Fruit fly (Drosophila melanogaster) whole organism: Measurements from ENCODE around the gene AdoR.

ENCODE experiments used
- CG8478 ChIP-seq: fragments of >200 bp; optimal IDR thresholded peaks from 2 replicates; lab custom pipeline; 2018; ENCODE audit warnings: inconsistent platforms
- Dll ChIP-seq: fragments of >200 bp; optimal IDR thresholded peaks from 2 replicates; lab custom pipeline; 2017
- EcR ChIP-seq, 2 experiments: fragments of >200 bp; optimal IDR thresholded peaks; 2 replicates each; lab custom pipeline; 2017; ENCODE audit warnings: missing biosample characterization in 2 of 2, missing genetic modification characterization in 2 of 2, missing genetic modification reagents in 2 of 2
- pan ChIP-seq: fragments of >200 bp; optimal IDR thresholded peaks from 2 replicates; lab custom pipeline; 2017
- psq ChIP-seq: fragments of >200 bp; optimal IDR thresholded peaks from 2 replicates; lab custom pipeline; 2017
- usp ChIP-seq: fragments of >200 bp; optimal IDR thresholded peaks from 2 replicates; lab custom pipeline; 2017; ENCODE audit warnings: missing biosample characterization, missing genetic modification characterization, mixed read lengths

Gene AdoR

dm6 chr3R:30149506-30149905 is at the start of gene AdoR:
TSS of gene AdoR (minus strand) at chr3R:30149606.
- TF ChIP-seq EcR (GFP tag; optimal IDR thresholded peaks at IDR 0.05; lab: Kevin White, UChicago) (no peak), Dll (lab: Kevin White, UChicago) (no peak), usp (GFP tag; lab: Kevin White, UChicago) (no peak), psq (lab: Kevin White, UChicago) (no peak), CG8478 (lab: Kevin White, UChicago) (no peak), pan (lab: Kevin White, UChicago) (no peak)

DNA sequence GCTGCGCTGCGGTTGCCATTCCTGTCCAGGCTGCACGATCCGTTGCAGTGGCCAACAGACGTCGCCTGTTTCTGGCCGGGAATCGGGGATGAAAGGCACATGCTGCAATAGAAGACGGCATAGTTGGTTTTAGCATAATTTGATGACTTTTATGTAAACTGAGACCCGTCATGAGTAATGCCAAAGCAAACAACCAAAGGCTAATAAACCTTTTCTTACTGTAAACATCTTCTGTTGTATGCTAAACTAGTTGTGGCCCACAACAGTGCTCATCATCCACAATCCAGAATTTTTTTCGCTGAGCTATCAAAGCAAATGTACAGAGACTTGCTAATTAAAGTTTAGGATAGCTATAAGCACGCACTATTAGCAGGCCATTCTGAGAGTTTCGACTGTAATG is 49.4 kb upstream of the AdoR start:
- TF ChIP-seq Dll (lab: Kevin White, UChicago) (no peak), usp (GFP tag; lab: Kevin White, UChicago) (no peak), psq (lab: Kevin White, UChicago) (no peak), CG8478 (lab: Kevin White, UChicago) (no peak), EcR (GFP tag; optimal IDR thresholded peaks at IDR 0.05; lab: Kevin White, UChicago) (no peak)

- TF ChIP-seq EcR (GFP tag; optimal IDR thresholded peaks at IDR 0.05; lab: Kevin White, UChicago) = no peak
- no peak for TF ChIP-seq usp (GFP tag; lab: Kevin White, UChicago)
- no peak for TF ChIP-seq pan (lab: Kevin White, UChicago)
- no peak for TF ChIP-seq psq (lab: Kevin White, UChicago)
- TF ChIP-seq Dll (lab: Kevin White, UChicago) = no peak
- no peak for TF ChIP-seq CG8478 (lab: Kevin White, UChicago)
Observed at dm6 chr3R:30197796-30198195, 48.4 kb upstream of the AdoR start.

dm6 chr3R:30196128-30196527 is 46.7 kb upstream of the AdoR start, which contains the start of gene CG15531:
TSS of gene CG15531 (minus strand) at chr3R:30196228.
- TF ChIP-seq psq (lab: Kevin White, UChicago) = no peak
- TF ChIP-seq CG8478 (lab: Kevin White, UChicago) = no peak

- TF ChIP-seq pan (lab: Kevin White, UChicago) (no peak), psq (lab: Kevin White, UChicago) (no peak), EcR (GFP tag; optimal IDR thresholded peaks at IDR 0.05; lab: Kevin White, UChicago) (no peak), usp (GFP tag; lab: Kevin White, UChicago) (no peak), Dll (lab: Kevin White, UChicago) (no peak), CG8478 (lab: Kevin White, UChicago) (no peak)
Observed at dm6 chr3R:30195606-30196049, 46.2 kb upstream of the AdoR start.

dm6 chr3R:30193826-30194225 is 44.4 kb upstream of the AdoR start:
- TF ChIP-seq CG8478 (lab: Kevin White, UChicago) (no peak), EcR (GFP tag; optimal IDR thresholded peaks at IDR 0.05; lab: Kevin White, UChicago) (no peak), pan (lab: Kevin White, UChicago) (no peak), Dll (lab: Kevin White, UChicago) (no peak), usp (GFP tag; lab: Kevin White, UChicago) (no peak), psq (lab: Kevin White, UChicago) (no peak)

DNA sequence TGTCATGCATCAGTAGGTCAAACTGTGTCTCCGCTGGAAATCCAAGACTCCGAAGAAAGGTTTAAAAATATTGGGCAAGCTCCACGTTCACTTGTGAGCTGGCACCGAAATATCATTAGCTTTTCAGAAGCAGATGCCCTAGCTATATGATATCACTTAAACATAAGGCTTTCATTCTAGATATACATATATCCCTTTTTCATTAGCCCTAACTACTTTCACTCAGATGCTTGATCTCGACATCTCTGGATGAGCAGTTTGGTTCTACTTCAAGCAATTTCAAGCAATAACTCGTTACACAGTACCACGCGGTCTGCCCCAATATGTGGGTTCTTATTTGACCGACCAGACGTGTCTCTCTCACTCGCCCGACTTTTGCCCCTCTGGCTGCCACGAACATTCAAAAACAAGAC is 42.1 kb upstream of the AdoR start:
- TF ChIP-seq pan (lab: Kevin White, UChicago) = peak; percentile 93
- no peak for TF ChIP-seq CG8478 (lab: Kevin White, UChicago)

- TF ChIP-seq EcR (GFP tag; optimal IDR thresholded peaks at IDR 0.05; lab: Kevin White, UChicago) (no peak), CG8478 (lab: Kevin White, UChicago) (no peak), Dll (lab: Kevin White, UChicago) (no peak), psq (lab: Kevin White, UChicago) (no peak), usp (GFP tag; lab: Kevin White, UChicago) (no peak), pan (lab: Kevin White, UChicago) (no peak)
Observed at dm6 chr3R:30191047-30191446, 41.6 kb upstream of the AdoR start, which contains the start of gene CG9747. TSS of gene CG9747 (minus strand) at chr3R:30191252.

DNA sequence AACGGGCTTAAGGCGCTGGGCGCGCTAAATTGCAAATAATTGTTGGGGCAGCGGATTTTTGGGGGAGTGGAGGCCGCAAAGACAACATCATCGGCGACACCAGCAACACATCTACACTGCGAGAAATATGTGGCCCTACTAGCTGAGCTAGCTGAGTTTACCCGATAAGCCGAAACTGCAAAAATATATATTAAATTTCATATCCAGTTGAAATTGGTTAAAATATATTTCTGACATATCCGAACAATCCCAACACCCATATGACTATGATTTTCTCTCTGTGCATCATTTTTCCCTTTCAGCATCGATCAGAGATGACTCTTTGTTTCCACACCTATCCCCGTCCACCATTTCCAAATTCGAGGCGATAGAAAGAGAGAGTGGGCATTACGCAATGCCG is 40.4 kb upstream of the AdoR start:
- TF ChIP-seq Dll (lab: Kevin White, UChicago) = peak; percentile 18
- TF ChIP-seq psq (lab: Kevin White, UChicago) = no peak

DNA sequence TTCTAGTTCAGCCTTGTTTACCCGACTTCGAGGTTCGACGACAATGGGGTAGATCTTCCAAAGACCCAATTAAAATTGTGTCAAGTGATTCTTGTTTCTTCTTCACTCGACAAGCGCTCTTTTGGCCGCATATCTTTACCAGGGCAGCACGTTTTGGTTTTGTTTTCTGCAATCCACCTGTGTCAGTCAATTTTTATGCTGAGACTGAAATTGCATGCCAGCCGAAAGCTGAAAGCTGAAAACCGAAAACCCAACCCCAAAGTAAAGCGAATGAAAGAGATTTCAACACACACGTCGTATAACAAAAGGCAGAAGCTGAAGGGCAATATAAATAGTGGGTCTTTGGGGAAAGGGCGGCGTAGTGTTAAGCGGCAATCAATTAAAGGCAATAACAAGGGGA is 40.0 kb upstream of the AdoR start:
- TF ChIP-seq EcR (GFP tag; optimal IDR thresholded peaks at IDR 0.05; lab: Kevin White, UChicago) (no peak), CG8478 (lab: Kevin White, UChicago) (no peak), psq (lab: Kevin White, UChicago) (no peak), usp (GFP tag; lab: Kevin White, UChicago) (no peak), Dll (lab: Kevin White, UChicago) (no peak), pan (lab: Kevin White, UChicago) (no peak)

dm6 chr3R:30183872-30184271 is 34.5 kb upstream of the AdoR start:
- no peak for TF ChIP-seq psq (lab: Kevin White, UChicago)
- TF ChIP-seq pan (lab: Kevin White, UChicago) = no peak
- no peak for TF ChIP-seq EcR (GFP tag; optimal IDR thresholded peaks at IDR 0.05; lab: Kevin White, UChicago)
- TF ChIP-seq CG8478 (lab: Kevin White, UChicago) = no peak
- no peak for TF ChIP-seq usp (GFP tag; lab: Kevin White, UChicago)
- TF ChIP-seq Dll (lab: Kevin White, UChicago) = no peak

DNA sequence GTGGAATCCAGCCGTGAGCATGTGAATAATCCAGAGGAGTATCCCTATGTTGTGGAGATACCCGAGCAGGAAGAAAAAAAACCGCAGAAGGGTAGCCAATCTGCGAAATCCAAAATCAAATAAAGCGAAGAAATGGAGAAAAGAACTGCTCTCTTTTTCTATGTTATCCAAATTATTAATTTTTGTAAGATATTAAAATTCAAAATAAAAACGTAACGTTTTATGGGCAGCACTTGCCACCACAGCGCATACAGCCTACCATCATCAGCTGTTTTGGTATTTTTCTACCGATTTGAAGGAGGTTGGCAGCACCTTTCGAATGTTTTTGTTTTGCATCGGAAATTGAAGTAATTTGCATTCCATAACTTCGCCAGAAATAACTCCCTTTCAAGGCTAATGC is 30.5 kb upstream of the AdoR start, which contains the start of gene Bet5:
TSS of gene Bet5 (plus strand) at position 299 of the 400 bp plus-strand sequence.
- no peak for TF ChIP-seq Dll (lab: Kevin White, UChicago)
- no peak for TF ChIP-seq psq (lab: Kevin White, UChicago)
- no peak for TF ChIP-seq EcR (GFP tag; optimal IDR thresholded peaks at IDR 0.05; lab: Kevin White, UChicago)
- TF ChIP-seq pan (lab: Kevin White, UChicago) = no peak
- no peak for TF ChIP-seq usp (GFP tag; lab: Kevin White, UChicago)
- no peak for TF ChIP-seq CG8478 (lab: Kevin White, UChicago)
